Worm (Caenorhabditis elegans): ENCODE results near the gene str-165.

ce11 chrV:13789362-13789761 lies 41.6 kb upstream of the str-165 start:
- TF ChIP-seq ceh-82 (tag; optimal IDR thresholded peaks at IDR 0.05) (peak; percentile 50), ceh-9 (tag; optimal IDR thresholded peaks at IDR 0.05) (no peak), unc-62 (GFP tag; optimal IDR thresholded peaks at IDR 0.05) (peak; percentile 60), nhr-11 (tag; optimal IDR thresholded peaks at IDR 0.05) (peak; percentile 91), ztf-11 (tag; optimal IDR thresholded peaks at IDR 0.05) (no peak), lin-15B (tag; optimal IDR thresholded peaks at IDR 0.05) (peak; percentile 94), nhr-25 (tag; optimal IDR thresholded peaks at IDR 0.05) (peak; percentile 84), zag-1 (tag; optimal IDR thresholded peaks at IDR 0.05) (no peak)
